Fruit fly (Drosophila melanogaster): Measurements from ENCODE around the gene Dnaaf4.

The Dnaaf4 gene

DNA sequence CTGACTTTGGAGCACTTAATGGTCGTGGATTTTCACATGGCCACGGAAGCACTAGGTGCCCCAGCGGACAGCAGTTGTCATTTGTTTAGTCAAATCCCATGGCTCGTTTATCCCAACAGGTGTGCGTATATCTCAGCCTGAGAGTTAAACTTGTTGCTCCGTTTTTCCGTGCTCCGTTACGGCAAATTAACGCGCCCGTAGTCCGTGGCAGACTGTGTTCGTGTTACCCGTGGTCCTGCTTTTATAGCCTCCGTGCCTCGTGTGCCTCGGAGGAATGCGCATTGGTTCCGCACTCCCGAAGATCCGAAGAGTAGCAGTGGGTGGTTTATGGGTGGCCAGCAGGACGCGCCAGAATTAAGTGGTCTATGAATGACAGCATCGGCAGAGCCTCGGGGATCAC is 27.5 kb upstream of the Dnaaf4 start, which contains the start of gene Gyc32E:
Gene Gyc32E (minus strand): TSS at position 133 of the 400 bp plus-strand sequence.
- no peak for TF ChIP-seq Mnt (GFP tag; optimal IDR thresholded peaks at IDR 0.05)
- TF ChIP-seq CG14711 (tag; optimal IDR thresholded peaks at IDR 0.05): no peak
- TF ChIP-seq Hr96 (GFP tag; optimal IDR thresholded peaks at IDR 0.05): no peak
- TF ChIP-seq CG11617 (GFP tag; optimal IDR thresholded peaks at IDR 0.05): no peak
- no peak for TF ChIP-seq cic (GFP tag; optimal IDR thresholded peaks at IDR 0.05)
- TF ChIP-seq CG5204 (GFP tag; optimal IDR thresholded peaks at IDR 0.05): no peak
- no peak for TF ChIP-seq toe (GFP tag; optimal IDR thresholded peaks at IDR 0.05)
- TF ChIP-seq CG1620 (GFP tag; optimal IDR thresholded peaks at IDR 0.05): no peak
- TF ChIP-seq CG7045 (GFP tag; optimal IDR thresholded peaks at IDR 0.05): no peak

DNA sequence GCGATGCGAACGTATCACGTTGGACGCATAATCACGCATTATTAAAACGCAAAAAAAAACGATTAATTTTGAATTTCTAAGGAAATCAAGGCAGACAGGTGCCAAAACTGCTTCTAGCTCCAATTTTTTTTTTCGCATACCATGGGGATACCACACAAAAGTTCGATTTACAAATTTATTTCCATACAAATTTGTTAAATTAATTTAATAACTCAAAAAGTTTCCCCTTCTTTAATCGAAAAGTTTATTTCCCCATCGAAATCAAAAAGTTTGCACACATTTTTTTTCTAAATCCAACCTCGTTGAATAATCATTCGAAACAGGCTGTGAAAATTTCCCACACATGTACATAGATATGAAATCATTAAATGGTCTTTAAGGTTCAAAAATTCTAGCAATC is 23.8 kb upstream of the Dnaaf4 start, which contains the start of gene CG31867:
Gene CG31867 (minus strand): TSS at position 101 of the 400 bp plus-strand sequence.
- TF ChIP-seq toe (GFP tag; optimal IDR thresholded peaks at IDR 0.05): no peak
- no peak for TF ChIP-seq kay (GFP tag; ENCODE audit: borderline replicate concordance)
- TF ChIP-seq Clk (GFP tag; optimal IDR thresholded peaks at IDR 0.05): no peak
- TF ChIP-seq CG14711 (tag; optimal IDR thresholded peaks at IDR 0.05): no peak
- no peak for TF ChIP-seq tj (GFP tag; optimal IDR thresholded peaks at IDR 0.05)
- no peak for TF ChIP-seq Hr96 (GFP tag; optimal IDR thresholded peaks at IDR 0.05)
- TF ChIP-seq Crg-1 (GFP tag; optimal IDR thresholded peaks at IDR 0.05): no peak
- TF ChIP-seq CG5204 (GFP tag; optimal IDR thresholded peaks at IDR 0.05): no peak
- no peak for TF ChIP-seq bab1 (GFP tag; optimal IDR thresholded peaks at IDR 0.05)
- no peak for TF ChIP-seq cnc (optimal IDR thresholded peaks at IDR 0.05)
- no peak for TF ChIP-seq CG7045 (GFP tag; optimal IDR thresholded peaks at IDR 0.05)
- no peak for TF ChIP-seq ovo (GFP tag; optimal IDR thresholded peaks at IDR 0.05)
- no peak for TF ChIP-seq cic (GFP tag; optimal IDR thresholded peaks at IDR 0.05)
- TF ChIP-seq CG12768 (GFP tag; optimal IDR thresholded peaks at IDR 0.05): no peak
- no peak for TF ChIP-seq CG1620 (GFP tag; optimal IDR thresholded peaks at IDR 0.05)
- no peak for TF ChIP-seq pad (GFP tag; optimal IDR thresholded peaks at IDR 0.05)
- TF ChIP-seq CG11617 (GFP tag; optimal IDR thresholded peaks at IDR 0.05): no peak
- TF ChIP-seq CG33017 (tag; optimal IDR thresholded peaks at IDR 0.05): no peak
- TF ChIP-seq CG7101 (tag; optimal IDR thresholded peaks at IDR 0.05): no peak
- TF ChIP-seq Mnt (GFP tag; optimal IDR thresholded peaks at IDR 0.05): no peak

DNA sequence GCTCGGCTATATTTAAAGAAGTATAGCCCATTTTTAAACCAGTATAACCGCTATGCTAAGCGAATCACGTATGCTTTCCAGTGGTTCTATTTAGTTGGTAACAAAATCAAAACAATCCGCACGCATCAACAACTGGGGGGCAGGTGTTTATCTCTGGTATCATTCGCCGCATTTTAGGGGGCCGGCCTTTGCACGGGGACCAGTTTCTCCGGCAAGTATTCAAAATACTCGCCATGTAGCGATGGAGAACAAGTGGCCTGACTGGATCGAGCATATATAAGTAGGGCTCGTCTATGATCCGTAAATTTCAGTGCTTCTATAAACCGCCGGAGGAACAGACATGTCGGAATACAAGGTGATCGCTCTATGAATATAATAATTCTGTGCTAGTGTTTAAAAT is 14.6 kb upstream of the Dnaaf4 start, which contains the start of gene hgo:
Gene hgo (plus strand): TSS at position 301 of the 400 bp plus-strand sequence.
- TF ChIP-seq cic (GFP tag; optimal IDR thresholded peaks at IDR 0.05) (no peak), Mnt (GFP tag; optimal IDR thresholded peaks at IDR 0.05) (no peak), kay (GFP tag; ENCODE audit: borderline replicate concordance) (no peak), toe (GFP tag; optimal IDR thresholded peaks at IDR 0.05) (no peak), Clk (GFP tag; optimal IDR thresholded peaks at IDR 0.05) (no peak), Hr96 (GFP tag; optimal IDR thresholded peaks at IDR 0.05) (no peak), CG33017 (tag; optimal IDR thresholded peaks at IDR 0.05) (no peak), CG7045 (GFP tag; optimal IDR thresholded peaks at IDR 0.05) (no peak), CG14711 (tag; optimal IDR thresholded peaks at IDR 0.05) (no peak), CG5204 (GFP tag; optimal IDR thresholded peaks at IDR 0.05) (no peak), bab1 (GFP tag; optimal IDR thresholded peaks at IDR 0.05) (no peak), CG12768 (GFP tag; optimal IDR thresholded peaks at IDR 0.05) (no peak), ovo (GFP tag; optimal IDR thresholded peaks at IDR 0.05) (no peak), CG11617 (GFP tag; optimal IDR thresholded peaks at IDR 0.05) (no peak), Crg-1 (GFP tag; optimal IDR thresholded peaks at IDR 0.05) (no peak), pad (GFP tag; optimal IDR thresholded peaks at IDR 0.05) (no peak), CG7101 (tag; optimal IDR thresholded peaks at IDR 0.05) (no peak), CG1620 (GFP tag; optimal IDR thresholded peaks at IDR 0.05) (no peak), tj (GFP tag; optimal IDR thresholded peaks at IDR 0.05) (no peak), cnc (optimal IDR thresholded peaks at IDR 0.05) (no peak)

DNA sequence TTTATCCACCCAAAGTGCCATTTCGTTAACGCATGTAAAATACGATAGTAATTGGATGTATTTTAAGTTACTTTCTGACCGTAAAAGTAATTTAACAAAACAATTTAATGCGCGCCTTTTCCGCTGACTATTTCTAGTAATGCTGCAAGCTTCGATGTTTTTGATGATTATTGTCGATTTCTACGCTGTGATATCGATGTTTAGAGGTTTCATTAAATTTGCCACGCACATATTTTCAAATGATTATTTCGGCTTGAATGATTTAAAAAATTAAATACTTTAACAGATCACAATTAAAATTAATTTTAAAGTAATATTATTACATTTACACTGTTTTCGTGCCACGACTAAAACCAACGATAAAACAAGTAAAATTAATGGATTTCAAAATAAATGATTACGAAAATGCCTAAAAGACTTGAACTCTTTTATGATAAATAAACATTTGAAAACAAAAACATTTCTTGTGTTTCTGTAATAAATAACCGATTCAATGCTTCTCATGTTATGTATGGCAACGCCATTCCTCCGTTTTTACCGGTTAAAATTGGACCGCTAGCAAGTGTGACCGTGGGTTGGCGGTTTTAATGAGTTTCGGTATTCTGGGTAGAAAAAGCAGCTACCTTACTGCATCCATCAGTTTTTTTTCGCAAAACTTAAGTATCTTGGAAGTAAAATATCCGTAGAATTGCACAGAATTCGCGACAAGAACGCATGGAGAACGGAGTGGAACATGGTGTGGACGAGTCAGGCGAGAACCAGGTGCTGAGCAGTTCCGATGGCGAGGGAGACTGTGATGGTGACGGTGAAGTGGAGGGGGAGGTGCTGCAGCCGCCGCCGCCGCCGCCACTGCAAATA is 8.9 kb upstream of the Dnaaf4 start, which contains the start of the genes RfC38 and CG4751:
Gene RfC38 (minus strand): TSS at position 495 of the 858 bp plus-strand sequence.
Gene CG4751 (plus strand): TSS at position 587 of the 858 bp plus-strand sequence.
- TF ChIP-seq CG11617 (GFP tag; optimal IDR thresholded peaks at IDR 0.05) (peak; percentile 37), bab1 (GFP tag; optimal IDR thresholded peaks at IDR 0.05) (peak; percentile 10), Crg-1 (GFP tag; optimal IDR thresholded peaks at IDR 0.05) (no peak), toe (GFP tag; optimal IDR thresholded peaks at IDR 0.05) (peak; percentile 15), CG7101 (tag; optimal IDR thresholded peaks at IDR 0.05) (peak; percentile 19), kay (GFP tag; ENCODE audit: borderline replicate concordance) (peak; percentile 74), ovo (GFP tag; optimal IDR thresholded peaks at IDR 0.05) (peak; percentile 46), cnc (optimal IDR thresholded peaks at IDR 0.05) (no peak), cic (GFP tag; optimal IDR thresholded peaks at IDR 0.05) (no peak)

DNA sequence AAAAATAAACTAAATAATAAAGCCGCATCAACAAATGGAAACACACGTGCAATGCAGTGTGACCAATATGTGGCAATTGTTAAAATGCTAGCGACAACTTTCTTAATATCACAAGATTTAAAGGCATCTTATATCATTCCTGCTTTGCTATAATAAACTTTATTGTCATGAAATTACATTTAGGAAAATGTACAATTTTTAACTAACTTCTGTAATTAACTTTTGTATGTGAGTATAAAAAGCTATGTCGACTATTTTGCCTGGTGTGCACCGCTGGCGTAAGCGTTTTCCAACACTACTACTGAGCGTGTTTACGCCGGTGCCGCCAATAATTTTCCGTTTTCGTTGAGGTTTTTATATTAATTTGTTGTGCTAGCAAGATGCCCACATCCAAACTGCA is 2.0 kb upstream of the Dnaaf4 start, which contains the start of the genes Csl4 and Nup160:
Gene Csl4 (minus strand): TSS at position 69 of the 400 bp plus-strand sequence.
Gene Nup160 (plus strand): TSS at position 279 of the 400 bp plus-strand sequence.
- TF ChIP-seq pad (GFP tag; optimal IDR thresholded peaks at IDR 0.05) (peak; percentile 66), CG7045 (GFP tag; optimal IDR thresholded peaks at IDR 0.05) (peak; percentile 30), CG11617 (GFP tag; optimal IDR thresholded peaks at IDR 0.05) (peak; percentile 78), Mnt (GFP tag; optimal IDR thresholded peaks at IDR 0.05) (peak; percentile 99), CG33017 (tag; optimal IDR thresholded peaks at IDR 0.05) (peak; percentile 74), Hr96 (GFP tag; optimal IDR thresholded peaks at IDR 0.05) (peak; percentile 82), ovo (GFP tag; optimal IDR thresholded peaks at IDR 0.05) (peak; percentile 54), CG12768 (GFP tag; optimal IDR thresholded peaks at IDR 0.05) (peak; percentile 80), toe (GFP tag; optimal IDR thresholded peaks at IDR 0.05) (no peak), tj (GFP tag; optimal IDR thresholded peaks at IDR 0.05) (peak; percentile 44), Clk (GFP tag; optimal IDR thresholded peaks at IDR 0.05) (no peak), cnc (optimal IDR thresholded peaks at IDR 0.05) (no peak), cic (GFP tag; optimal IDR thresholded peaks at IDR 0.05) (peak; percentile 13), CG14711 (tag; optimal IDR thresholded peaks at IDR 0.05) (peak; percentile 77), kay (GFP tag; ENCODE audit: borderline replicate concordance) (no peak), CG7101 (tag; optimal IDR thresholded peaks at IDR 0.05) (peak; percentile 86), CG1620 (GFP tag; optimal IDR thresholded peaks at IDR 0.05) (peak; percentile 87), bab1 (GFP tag; optimal IDR thresholded peaks at IDR 0.05) (peak; percentile 86), Crg-1 (GFP tag; optimal IDR thresholded peaks at IDR 0.05) (peak; percentile 89), CG5204 (GFP tag; optimal IDR thresholded peaks at IDR 0.05) (no peak)
